Fruit fly (Drosophila melanogaster): Measurements from ENCODE around the gene SP1029.

The SP1029 gene

DNA sequence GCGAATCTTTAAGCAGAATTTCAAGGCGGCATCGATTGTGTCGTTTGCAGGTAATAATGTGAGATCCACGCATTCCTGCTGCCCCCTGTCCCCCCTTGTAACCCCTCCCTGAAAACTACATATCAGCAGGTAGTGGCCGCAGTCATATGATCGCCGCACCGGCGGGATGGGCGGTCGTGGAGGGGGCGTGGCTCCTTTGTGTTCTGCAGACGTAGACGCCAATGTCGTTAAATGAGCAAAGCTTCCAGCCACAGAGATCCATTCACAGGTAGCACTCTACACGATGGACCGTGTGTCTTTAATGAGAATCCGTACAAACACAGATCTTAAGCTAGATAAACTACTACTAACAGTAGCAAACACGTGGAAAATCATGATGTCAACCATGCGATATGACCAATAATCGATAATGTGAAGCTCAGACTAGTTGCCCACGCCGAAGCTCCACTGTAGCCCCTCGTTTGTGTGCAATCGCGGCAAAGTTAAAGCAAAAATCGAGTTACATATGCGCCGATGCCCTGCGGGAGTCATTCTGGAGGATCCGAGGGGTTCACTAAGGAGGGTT, 5.8 kb upstream of the SP1029 start, which contains the start of gene CG45544 (continued):
- TF ChIP-seq CG7271 (tag; optimal IDR thresholded peaks at IDR 0.05) (no peak), h (optimal IDR thresholded peaks at IDR 0.05) (no peak), nerfin-1 (tag; optimal IDR thresholded peaks at IDR 0.05) (no peak), lab (GFP tag; optimal IDR thresholded peaks at IDR 0.05) (no peak), pros (GFP tag; optimal IDR thresholded peaks at IDR 0.05) (no peak), CG5180 (GFP tag; optimal IDR thresholded peaks at IDR 0.05) (no peak), Lhr (GFP tag; optimal IDR thresholded peaks at IDR 0.05) (no peak), CG3726 (GFP tag; IDR thresholded peaks at IDR 0.05) (no peak), CG16779 (GFP tag; IDR thresholded peaks at IDR 0.05) (no peak), Med (GFP tag) (peak; percentile 30), sna (GFP tag; IDR thresholded peaks at IDR 0.05; ENCODE audit: partially characterized antibody) (no peak), CG11247 (GFP tag; IDR thresholded peaks at IDR 0.05) (no peak), Abd-B (GFP tag; optimal IDR thresholded peaks at IDR 0.05) (no peak), Blimp-1 (GFP tag; optimal IDR thresholded peaks at IDR 0.05) (no peak), sens-2 (GFP tag; IDR thresholded peaks at IDR 0.05) (no peak), CG8290 (GFP tag; optimal IDR thresholded peaks at IDR 0.05) (no peak), CG8290 (tag; optimal IDR thresholded peaks at IDR 0.05) (peak in 1 of 2 experiments; percentile 6), Sox100B (GFP tag; optimal IDR thresholded peaks at IDR 0.05) (no peak), btn (GFP tag; optimal IDR thresholded peaks at IDR 0.05) (no peak), HHEX (GFP tag; optimal IDR thresholded peaks at IDR 0.05) (no peak), Oli (tag; optimal IDR thresholded peaks at IDR 0.05) (no peak), CG1647 (GFP tag; optimal IDR thresholded peaks at IDR 0.05) (no peak), ap (GFP tag; IDR thresholded peaks at IDR 0.05) (no peak), Ets65A (GFP tag) (no peak), CG9437 (GFP tag; optimal IDR thresholded peaks at IDR 0.05) (no peak), CG6854 (GFP tag; optimal IDR thresholded peaks at IDR 0.05) (no peak), stc (GFP tag; IDR thresholded peaks at IDR 0.05) (no peak), CG2202 (tag; optimal IDR thresholded peaks at IDR 0.05) (no peak), chif (GFP tag; optimal IDR thresholded peaks at IDR 0.05) (no peak), CG9215 (GFP tag; IDR thresholded peaks at IDR 0.05) (no peak), sd (tag; optimal IDR thresholded peaks at IDR 0.05) (peak; percentile 61), Hr3 (GFP tag; optimal IDR thresholded peaks at IDR 0.05) (no peak), MBD-R2 (GFP tag; IDR thresholded peaks at IDR 0.05) (no peak), ac (GFP tag; optimal IDR thresholded peaks at IDR 0.05) (no peak), cas (GFP tag; IDR thresholded peaks at IDR 0.05) (no peak), insv (GFP tag; optimal IDR thresholded peaks at IDR 0.05) (no peak), CG11504 (tag; optimal IDR thresholded peaks at IDR 0.05) (no peak), CG9932 (GFP tag; IDR thresholded peaks at IDR 0.05) (no peak), CG17328 (GFP tag; IDR thresholded peaks at IDR 0.05) (no peak), CG2875 (GFP tag; optimal IDR thresholded peaks at IDR 0.05) (no peak), Hmr (GFP tag; optimal IDR thresholded peaks at IDR 0.05) (no peak), CG32767 (GFP tag; IDR thresholded peaks at IDR 0.05) (no peak), CG6765 (GFP tag; optimal IDR thresholded peaks at IDR 0.05) (no peak), scrt (GFP tag; optimal IDR thresholded peaks at IDR 0.05) (no peak), CkIIα-i1 (GFP tag; IDR thresholded peaks at IDR 0.05) (no peak), E2f2 (GFP tag; IDR thresholded peaks at IDR 0.05) (no peak), CG9797 (GFP tag; optimal IDR thresholded peaks at IDR 0.05) (no peak), CG33213 (GFP tag; optimal IDR thresholded peaks at IDR 0.05) (no peak), sens (GFP tag) (peak; percentile 76), CG31224 (GFP tag; IDR thresholded peaks at IDR 0.05) (no peak), al (GFP tag; IDR thresholded peaks at IDR 0.05) (no peak), bigmax (GFP tag; optimal IDR thresholded peaks at IDR 0.05) (no peak)
